Worm (Caenorhabditis elegans) whole organism, mixed stage, embryonic: ENCODE results near the gene mrpl-48.

Experiments used
- M03D4.4 ChIP-seq: sonication (generic microtip); optimal IDR thresholded peaks from 2 replicates; lab custom pipeline; 2017; ENCODE audit warnings: mild to moderate bottlenecking, missing genetic modification characterization, missing compliant biosample characterization
- bed-3 ChIP-seq: fragments of 200-800 bp; sonication (Bioruptor generic); optimal IDR thresholded peaks from 3 replicates; lab custom pipeline; 2018; ENCODE audit warnings: mild to moderate bottlenecking, missing genetic modification characterization, moderate library complexity, missing compliant biosample characterization
- blmp-1 ChIP-seq: fragments of 150-350 bp; optimal IDR thresholded peaks from 2 replicates; lab custom pipeline; 2014; ENCODE audit warnings: missing biosample characterization, missing genetic modification characterization
- ceh-39 ChIP-seq: fragments of 150-350 bp; optimal IDR thresholded peaks from 2 replicates; lab custom pipeline; 2014; ENCODE audit warnings: missing biosample characterization, missing genetic modification characterization
- ceh-43 ChIP-seq: fragments of 200-800 bp; sonication (Bioruptor generic); optimal IDR thresholded peaks from 2 replicates; lab custom pipeline; 2018; ENCODE audit warnings: mild to moderate bottlenecking, missing genetic modification characterization, moderate library complexity, missing compliant biosample characterization
- ces-1 ChIP-seq: fragments of 150-350 bp; optimal IDR thresholded peaks from 2 replicates; lab custom pipeline; 2014; ENCODE audit warnings: missing biosample characterization, missing genetic modification reagents, missing genetic modification characterization
- cnd-1 ChIP-seq: fragments of 200-800 bp; sonication (Bioruptor generic); optimal IDR thresholded peaks from 2 replicates; lab custom pipeline; 2018; ENCODE audit warnings: mild to moderate bottlenecking, missing genetic modification characterization, missing compliant biosample characterization
- elt-1 ChIP-seq: sonication (generic microtip); optimal IDR thresholded peaks from 2 replicates; lab custom pipeline; 2017; ENCODE audit warnings: missing genetic modification characterization, mild to moderate bottlenecking, missing compliant biosample characterization, antibody characterized with exemption, moderate library complexity, borderline replicate concordance; ENCODE audit not compliant: insufficient read depth
- elt-3 ChIP-seq: fragments of 150-350 bp; optimal IDR thresholded peaks from 2 replicates; lab custom pipeline; 2014; ENCODE audit warnings: missing biosample characterization, missing genetic modification characterization
- flh-1 ChIP-seq: fragments of 200-800 bp; sonication (Bioruptor generic); optimal IDR thresholded peaks from 2 replicates; lab custom pipeline; 2018; ENCODE audit warnings: mild to moderate bottlenecking, missing genetic modification characterization, moderate library complexity, missing compliant biosample characterization
- ham-2 ChIP-seq: fragments of 200-800 bp; sonication (Bioruptor generic); optimal IDR thresholded peaks from 2 replicates; lab custom pipeline; 2018; ENCODE audit warnings: mild to moderate bottlenecking, missing genetic modification characterization, missing compliant biosample characterization
- hlh-1 ChIP-seq: fragments of 150-350 bp; optimal IDR thresholded peaks from 2 replicates; lab custom pipeline; 2014; ENCODE audit warnings: missing biosample characterization, missing genetic modification reagents, missing genetic modification characterization
- lin-13 ChIP-seq: fragments of 150-350 bp; optimal IDR thresholded peaks from 2 replicates; lab custom pipeline; 2014; ENCODE audit warnings: missing biosample characterization, missing genetic modification characterization
- lin-32 ChIP-seq: fragments of 200-800 bp; sonication (Bioruptor generic); optimal IDR thresholded peaks from 2 replicates; lab custom pipeline; 2018; ENCODE audit warnings: mild to moderate bottlenecking, missing genetic modification characterization, missing compliant biosample characterization
- lsy-2 ChIP-seq: fragments of 150-350 bp; optimal IDR thresholded peaks from 2 replicates; lab custom pipeline; 2014; ENCODE audit warnings: missing biosample characterization, missing genetic modification characterization
- mab-5 ChIP-seq: fragments of 150-350 bp; optimal IDR thresholded peaks from 2 replicates; lab custom pipeline; 2014; ENCODE audit warnings: missing biosample characterization, missing genetic modification characterization
- mep-1 ChIP-seq: fragments of 150-350 bp; optimal IDR thresholded peaks from 2 replicates; lab custom pipeline; 2017; ENCODE audit warnings: missing biosample characterization, missing genetic modification reagents, missing genetic modification characterization, inconsistent platforms
- mls-2 ChIP-seq: sonication (generic microtip); optimal IDR thresholded peaks from 2 replicates; lab custom pipeline; 2016; ENCODE audit warnings: mild to moderate bottlenecking, missing genetic modification characterization, moderate library complexity, missing compliant biosample characterization
- nhr-12 ChIP-seq: fragments of 150-350 bp; optimal IDR thresholded peaks from 2 replicates; lab custom pipeline; 2014; ENCODE audit warnings: missing biosample characterization, missing genetic modification characterization
- nhr-2 ChIP-seq: fragments of 150-350 bp; optimal IDR thresholded peaks from 2 replicates; lab custom pipeline; 2014; ENCODE audit warnings: missing biosample characterization, missing genetic modification characterization
- nhr-28 ChIP-seq: fragments of 150-350 bp; optimal IDR thresholded peaks from 2 replicates; lab custom pipeline; 2014; ENCODE audit warnings: missing biosample characterization, missing genetic modification characterization
- pha-4 ChIP-seq: fragments of 150-350 bp; optimal IDR thresholded peaks from 2 replicates; lab custom pipeline; 2018; ENCODE audit warnings: missing biosample characterization, missing genetic modification reagents, missing genetic modification characterization
- sem-2 ChIP-seq: fragments of 200-800 bp; sonication (Bioruptor generic); optimal IDR thresholded peaks from 2 replicates; lab custom pipeline; 2018; ENCODE audit warnings: mild to moderate bottlenecking, missing genetic modification characterization, missing compliant biosample characterization
- snpc-4 ChIP-seq: fragments of 150-350 bp; optimal IDR thresholded peaks from 2 replicates; lab custom pipeline; 2014; ENCODE audit warnings: missing biosample characterization, missing genetic modification characterization
- tbx-8 ChIP-seq: fragments of 200-800 bp; sonication (Bioruptor generic); optimal IDR thresholded peaks from 2 replicates; lab custom pipeline; 2018; ENCODE audit warnings: mild to moderate bottlenecking, missing genetic modification characterization, moderate library complexity, missing compliant biosample characterization
- unc-120 ChIP-seq: sonication (generic microtip); optimal IDR thresholded peaks from 2 replicates; lab custom pipeline; 2017; ENCODE audit warnings: missing genetic modification characterization, missing compliant biosample characterization; ENCODE audit not compliant: poor library complexity, severe bottlenecking
- unc-39 ChIP-seq: fragments of 150-350 bp; optimal IDR thresholded peaks from 2 replicates; lab custom pipeline; 2014; ENCODE audit warnings: missing biosample characterization, missing genetic modification characterization
- unc-62 ChIP-seq: fragments of 150-350 bp; optimal IDR thresholded peaks from 2 replicates; lab custom pipeline; 2014; ENCODE audit warnings: missing biosample characterization, missing genetic modification reagents, missing genetic modification characterization
- zip-8 ChIP-seq: fragments of 150-350 bp; optimal IDR thresholded peaks from 2 replicates; lab custom pipeline; 2014; ENCODE audit warnings: missing biosample characterization, missing genetic modification characterization
- ztf-11 ChIP-seq: fragments of 150-350 bp; optimal IDR thresholded peaks from 2 replicates; lab custom pipeline; 2014; ENCODE audit warnings: missing biosample characterization, missing genetic modification characterization

Gene mrpl-48

DNA sequence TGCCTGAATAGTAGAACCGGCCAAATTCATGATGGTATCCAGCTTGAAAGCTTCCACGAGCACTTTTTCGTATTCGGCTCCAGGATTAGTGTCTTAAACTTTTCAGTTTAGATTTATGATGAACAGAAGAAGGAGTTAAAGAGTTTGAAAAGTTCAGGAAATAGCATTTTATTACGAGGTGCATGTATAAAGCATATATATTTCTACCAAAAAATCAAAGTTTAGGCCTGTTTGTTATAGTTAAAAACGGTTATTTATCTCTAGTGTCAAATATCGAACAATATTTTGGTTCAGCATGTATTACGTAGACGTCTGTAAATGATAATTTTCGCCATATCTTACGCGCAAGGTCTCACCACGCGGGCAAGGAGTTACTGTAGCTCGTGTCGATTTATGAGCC, 12.2 kb upstream of the mrpl-48 start, which contains the start of gene klc-2:
klc-2 (minus strand) TSS at position 101 of the 400 bp plus-strand sequence.
- TF ChIP-seq mls-2 (tag; lab: Kevin White, UChicago) (no peak), bed-3 (GFP tag; lab: Kevin White, UChicago) (no peak), elt-1 (no peak), mep-1 (tag; lab: Kevin White, UChicago) (no peak), ces-1 (no peak), blmp-1 (tag; lab: Kevin White, UChicago) (no peak), sem-2 (no peak), nhr-2 (tag; lab: Kevin White, UChicago) (no peak), unc-62 (GFP tag; lab: Kevin White, UChicago) (no peak), snpc-4 (no peak), hlh-1 (no peak), ham-2 (GFP tag; lab: Kevin White, UChicago) (no peak), pha-4 (no peak), ztf-11 (tag; lab: Kevin White, UChicago) (no peak), mab-5 (no peak), elt-3 (tag; lab: Kevin White, UChicago) (no peak), lsy-2 (tag; lab: Kevin White, UChicago) (no peak), lin-13 (tag; lab: Kevin White, UChicago) (no peak)

DNA sequence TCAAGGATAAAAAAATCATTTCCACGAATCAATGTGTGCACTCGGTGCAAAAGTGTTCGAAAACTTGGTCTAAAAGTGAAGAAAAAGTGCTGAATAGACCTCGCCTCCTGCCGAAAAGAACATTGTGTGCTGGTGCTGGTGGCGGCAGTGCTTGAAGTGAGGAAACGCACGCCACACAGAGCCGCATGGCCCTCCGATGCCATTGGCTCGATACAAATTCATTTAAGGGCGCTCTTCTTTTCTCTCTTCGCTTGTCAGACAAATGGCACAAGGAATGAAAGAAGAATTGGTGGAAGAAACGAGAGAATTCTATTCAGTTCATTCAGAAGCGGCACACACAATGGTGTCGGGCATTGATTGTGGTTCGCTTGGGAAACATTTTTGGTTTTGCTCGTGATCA, 11.2 kb upstream of the mrpl-48 start:
- TF ChIP-seq ces-1 (peak; percentile 93), lin-13 (tag; lab: Kevin White, UChicago) (no peak)

- TF ChIP-seq mep-1 (tag; lab: Kevin White, UChicago) (no peak), unc-120 (no peak), tbx-8 (GFP tag; lab: Kevin White, UChicago) (no peak), hlh-1 (no peak), sem-2 (no peak), lin-32 (GFP tag; lab: Kevin White, UChicago) (no peak), snpc-4 (no peak), unc-62 (GFP tag; lab: Kevin White, UChicago) (no peak)
Observed at ce11 chrV:5582860-5583259, 10.6 kb upstream of the mrpl-48 start.

DNA sequence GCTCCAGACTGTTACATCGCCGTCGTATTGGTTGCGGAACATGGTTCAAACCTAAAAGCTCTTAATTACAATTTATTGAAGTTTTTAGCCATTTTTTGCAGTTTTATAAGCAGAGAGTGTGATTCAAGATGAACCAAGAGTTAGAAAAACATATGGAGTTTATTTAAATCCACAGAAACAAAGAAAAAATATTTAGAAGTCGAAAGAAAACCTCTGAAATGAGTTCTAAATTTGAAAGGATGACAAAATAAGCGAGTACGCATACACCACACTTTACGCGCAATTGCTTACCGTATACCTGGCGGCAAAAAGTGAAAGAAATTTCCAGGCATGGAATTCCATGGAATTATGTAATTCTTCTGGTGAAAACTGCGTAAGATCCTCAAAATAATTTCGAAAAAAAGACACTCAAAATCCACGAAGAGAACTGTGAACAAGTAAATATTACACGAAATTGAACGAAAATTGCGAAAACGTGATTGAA, 9.2 kb upstream of the mrpl-48 start, which contains the start of gene pas-6:
pas-6 (minus strand) TSS at position 51 of the 484 bp plus-strand sequence.
- TF ChIP-seq flh-1 (GFP tag; lab: Kevin White, UChicago) (no peak), mep-1 (tag; lab: Kevin White, UChicago) (peak; percentile 9), lsy-2 (tag; lab: Kevin White, UChicago) (peak; percentile 96), ces-1 (peak; percentile 23)

- TF ChIP-seq ham-2 (GFP tag; lab: Kevin White, UChicago) = no peak
- TF ChIP-seq sem-2 = no peak
- no peak for TF ChIP-seq ceh-39 (tag; lab: Kevin White, UChicago)
- TF ChIP-seq, all 35 proteins: peak for 0
Observed at ce11 chrV:5584833-5585232, 8.7 kb upstream of the mrpl-48 start, which contains the start of gene CD4.11. CD4.11 (plus strand) TSS chrV:5585133.

ce11 chrV:5587042-5587441, 6.5 kb upstream of the mrpl-48 start:
- TF ChIP-seq flh-1 (GFP tag; lab: Kevin White, UChicago) (no peak), nhr-12 (no peak), nhr-28 (no peak), M03D4.4 (tag; lab: Kevin White, UChicago) (no peak), ztf-11 (tag; lab: Kevin White, UChicago) (no peak), elt-3 (tag; lab: Kevin White, UChicago) (no peak), lsy-2 (tag; lab: Kevin White, UChicago) (no peak), blmp-1 (tag; lab: Kevin White, UChicago) (no peak), tbx-8 (GFP tag; lab: Kevin White, UChicago) (no peak), ceh-43 (no peak), unc-39 (no peak), bed-3 (GFP tag; lab: Kevin White, UChicago) (no peak), cnd-1 (no peak), ham-2 (GFP tag; lab: Kevin White, UChicago) (no peak), pha-4 (no peak), zip-8 (no peak)
